Fruit fly (Drosophila melanogaster) whole organism, embryonic: ENCODE data around the gene Nph.

Source experiments
- Bdp1 ChIP-seq: fragments of 200-800 bp; sonication (Bioruptor generic); optimal IDR thresholded peaks from 3 replicates; lab custom pipeline; 2016; ENCODE audit warnings: missing biosample characterization, missing genetic modification characterization
- Bteb2 ChIP-seq: fragments of 200-800 bp; sonication (Bioruptor generic); optimal IDR thresholded peaks from 2 replicates; lab custom pipeline; 2016; ENCODE audit warnings: missing biosample characterization, missing genetic modification characterization
- CG10543 ChIP-seq: fragments of 200-800 bp; sonication (Bioruptor generic); optimal IDR thresholded peaks from 3 replicates; lab custom pipeline; 2017; ENCODE audit warnings: missing biosample characterization, mild to moderate bottlenecking, missing genetic modification characterization, moderate library complexity
- CG11085 ChIP-seq: fragments of 200-800 bp; sonication (Bioruptor generic); IDR thresholded peaks from 2 replicates; pipeline ENCODE4 v1.3.6; 2022; ENCODE audit warnings: missing biosample characterization, missing genetic modification characterization
- CG11504 ChIP-seq: fragments of 200-800 bp; sonication (Bioruptor generic); optimal IDR thresholded peaks from 3 replicates; lab custom pipeline; 2019; ENCODE audit warnings: missing biosample characterization, mild to moderate bottlenecking, missing genetic modification characterization, moderate library complexity
- CG11723 ChIP-seq: fragments of 200-800 bp; sonication (Bioruptor generic); optimal IDR thresholded peaks from 2 replicates; lab custom pipeline; 2017; ENCODE audit warnings: missing biosample characterization, mild to moderate bottlenecking, missing genetic modification characterization
- CG12071 ChIP-seq: fragments of 200-800 bp; sonication (Bioruptor generic); optimal IDR thresholded peaks from 3 replicates; lab custom pipeline; 2018; ENCODE audit warnings: missing biosample characterization, mild to moderate bottlenecking, missing genetic modification characterization
- CG2120 ChIP-seq: fragments of 200-800 bp; sonication (Bioruptor generic); optimal IDR thresholded peaks from 3 replicates; lab custom pipeline; 2016; ENCODE audit warnings: missing biosample characterization, missing genetic modification characterization
- CG2199 ChIP-seq: fragments of 200-800 bp; sonication (Bioruptor generic); IDR thresholded peaks from 3 replicates; pipeline ENCODE4 v1.3.6; 2022; ENCODE audit warnings: missing biosample characterization, missing genetic modification characterization
- CG2712 ChIP-seq: fragments of 200-800 bp; optimal IDR thresholded peaks from 3 replicates; lab custom pipeline; 2019; ENCODE audit warnings: missing biosample characterization, mild to moderate bottlenecking, missing genetic modification characterization, moderate library complexity
- CG31441 ChIP-seq: fragments of 200-800 bp; sonication (Bioruptor generic); IDR thresholded peaks from 2 replicates; pipeline ENCODE4 v1.3.6; 2022; ENCODE audit warnings: missing biosample characterization, missing genetic modification characterization
- CG3407 ChIP-seq: fragments of 200-800 bp; sonication (Bioruptor generic); optimal IDR thresholded peaks from 2 replicates; lab custom pipeline; 2018; ENCODE audit warnings: missing biosample characterization, mild to moderate bottlenecking, missing genetic modification characterization
- CG7556 ChIP-seq: fragments of 200-800 bp; sonication (Bioruptor generic); optimal IDR thresholded peaks from 2 replicates; lab custom pipeline; 2017; ENCODE audit warnings: missing biosample characterization, mild to moderate bottlenecking, missing genetic modification characterization
- CG7839 ChIP-seq: fragments of 200-800 bp; sonication (Bioruptor generic); optimal IDR thresholded peaks from 3 replicates; lab custom pipeline; 2018; ENCODE audit warnings: missing biosample characterization, mild to moderate bottlenecking, missing genetic modification characterization, moderate library complexity
- CG8388 ChIP-seq: fragments of 200-800 bp; sonication (Bioruptor generic); optimal IDR thresholded peaks from 2 replicates; lab custom pipeline; 2019; ENCODE audit warnings: missing biosample characterization, mild to moderate bottlenecking, missing genetic modification characterization, moderate library complexity
- CG9817 ChIP-seq: fragments of 200-800 bp; sonication (Bioruptor generic); optimal IDR thresholded peaks from 2 replicates; lab custom pipeline; 2018; ENCODE audit warnings: missing biosample characterization, mild to moderate bottlenecking, missing genetic modification characterization, moderate library complexity
- CG9932 ChIP-seq: fragments of 200-800 bp; sonication (Bioruptor generic); IDR thresholded peaks from 2 replicates; pipeline ENCODE4 v1.3.6; 2022; ENCODE audit warnings: missing biosample characterization, missing genetic modification characterization
- CHES-1-like ChIP-seq: fragments of 200-800 bp; sonication (Bioruptor generic); optimal IDR thresholded peaks from 2 replicates; lab custom pipeline; 2016; ENCODE audit warnings: missing biosample characterization, missing genetic modification characterization
- CkIIα-i1 ChIP-seq: fragments of 200-800 bp; sonication (Bioruptor generic); IDR thresholded peaks from 2 replicates; pipeline ENCODE4 v1.3.6; 2022; ENCODE audit warnings: missing biosample characterization, missing genetic modification characterization
- Dref ChIP-seq: fragments of 200-800 bp; sonication (Bioruptor generic); IDR thresholded peaks from 2 replicates; pipeline ENCODE4 v1.3.6; 2022; ENCODE audit warnings: missing biosample characterization, missing genetic modification characterization
- Fer3 ChIP-seq: fragments of 200-800 bp; sonication (Bioruptor generic); optimal IDR thresholded peaks from 2 replicates; lab custom pipeline; 2018; ENCODE audit warnings: missing biosample characterization, mild to moderate bottlenecking, missing genetic modification characterization, moderate library complexity
- NFAT ChIP-seq: fragments of 200-800 bp; sonication (Bioruptor generic); IDR thresholded peaks from 2 replicates; pipeline ENCODE4 v1.3.6; 2022; ENCODE audit warnings: missing biosample characterization, missing genetic modification characterization
- Nf-YA ChIP-seq: fragments of 200-800 bp; sonication (Bioruptor generic); IDR thresholded peaks from 2 replicates; pipeline ENCODE4 v1.3.6; 2022; ENCODE audit warnings: missing biosample characterization, missing genetic modification characterization
- Side ChIP-seq: fragments of 200-800 bp; sonication (Bioruptor generic); optimal IDR thresholded peaks from 2 replicates; lab custom pipeline; 2016; ENCODE audit warnings: missing biosample characterization, missing genetic modification characterization
- Sin3A ChIP-seq: fragments of >200 bp; optimal IDR thresholded peaks from 2 replicates; lab custom pipeline; 2018
- Sox100B ChIP-seq: fragments of 200-800 bp; sonication (Bioruptor generic); optimal IDR thresholded peaks from 3 replicates; lab custom pipeline; 2018; ENCODE audit warnings: missing biosample characterization, mild to moderate bottlenecking, missing genetic modification characterization
- Sry-δ ChIP-seq: fragments of 200-800 bp; sonication (Bioruptor generic); optimal IDR thresholded peaks from 2 replicates; lab custom pipeline; 2016; ENCODE audit warnings: missing biosample characterization, missing genetic modification characterization
- ac ChIP-seq: fragments of 200-800 bp; sonication (Bioruptor generic); optimal IDR thresholded peaks from 3 replicates; lab custom pipeline; 2017; ENCODE audit warnings: missing biosample characterization, mild to moderate bottlenecking, missing genetic modification characterization
- amos ChIP-seq: fragments of 200-800 bp; sonication (Bioruptor generic); IDR thresholded peaks from 2 replicates; pipeline ENCODE4 v1.3.6; 2022; ENCODE audit warnings: missing biosample characterization, missing genetic modification characterization; ENCODE audit not compliant: partially characterized antibody
- aop ChIP-seq: fragments of 200-800 bp; sonication (Bioruptor generic); IDR thresholded peaks from 2 replicates; pipeline ENCODE4 v1.3.6; 2022; ENCODE audit warnings: missing biosample characterization, missing genetic modification characterization
- cato ChIP-seq: fragments of 200-800 bp; sonication (Bioruptor generic); optimal IDR thresholded peaks from 2 replicates; lab custom pipeline; 2016; ENCODE audit warnings: missing biosample characterization, missing genetic modification characterization, borderline replicate concordance
- dimm ChIP-seq: fragments of 200-800 bp; sonication (Bioruptor generic); IDR thresholded peaks from 2 replicates; pipeline ENCODE4 v1.3.6; 2022; ENCODE audit warnings: missing biosample characterization, missing genetic modification characterization
- ems ChIP-seq: fragments of 200-800 bp; sonication (Bioruptor generic); optimal IDR thresholded peaks from 3 replicates; lab custom pipeline; 2016; ENCODE audit warnings: missing biosample characterization, missing genetic modification characterization
- gro ChIP-seq: fragments of 200-800 bp; sonication (Bioruptor generic); optimal IDR thresholded peaks from 2 replicates; lab custom pipeline; 2016; ENCODE audit warnings: missing biosample characterization, missing genetic modification characterization
- hb ChIP-seq: fragments of 200-800 bp; sonication (Bioruptor generic); IDR thresholded peaks from 3 replicates; pipeline ENCODE4 v1.3.6; 2022; ENCODE audit warnings: missing biosample characterization, missing genetic modification characterization; ENCODE audit not compliant: partially characterized antibody
- inv ChIP-seq: fragments of 200-800 bp; sonication (Bioruptor generic); IDR thresholded peaks from 2 replicates; pipeline ENCODE4 v1.3.6; 2022; ENCODE audit warnings: missing biosample characterization, missing genetic modification characterization; ENCODE audit not compliant: partially characterized antibody
- jing ChIP-seq: fragments of 200-800 bp; sonication (Bioruptor generic); optimal IDR thresholded peaks from 2 replicates; lab custom pipeline; 2018; ENCODE audit warnings: missing biosample characterization, mild to moderate bottlenecking, missing genetic modification characterization
- lmd ChIP-seq: fragments of 200-800 bp; sonication (Bioruptor generic); IDR thresholded peaks from 2 replicates; pipeline ENCODE4 v1.3.6; 2022; ENCODE audit warnings: missing biosample characterization, missing genetic modification characterization
- nom ChIP-seq: fragments of 200-800 bp; sonication (Bioruptor generic); optimal IDR thresholded peaks from 2 replicates; lab custom pipeline; 2017; ENCODE audit warnings: missing biosample characterization, missing genetic modification characterization, mild to moderate bottlenecking, moderate library complexity, missing genetic modification reagents
- org-1 ChIP-seq: fragments of 200-800 bp; sonication (Bioruptor generic); optimal IDR thresholded peaks from 2 replicates; lab custom pipeline; 2017; ENCODE audit warnings: missing biosample characterization, missing genetic modification characterization
- pan ChIP-seq, 4 experiments: fragments of >200 bp in 3 of 4; fragments of 200-800 bp in 1 of 4; sonication (Bioruptor generic) in 1 of 4; optimal IDR thresholded peaks in 3 of 4; IDR thresholded peaks in 1 of 4; 2 replicates each; pipeline versions ENCODE4 v1.3.6 to Lab custom; 2017 to 2022; ENCODE audit warnings: missing biosample characterization in 2 of 4, missing genetic modification characterization in 2 of 4, mixed read lengths in 1 of 4
- seq ChIP-seq: fragments of 200-800 bp; sonication (Bioruptor generic); IDR thresholded peaks from 2 replicates; pipeline ENCODE4 v1.3.6; 2022; ENCODE audit warnings: missing biosample characterization, missing genetic modification characterization
- sim ChIP-seq: fragments of 200-800 bp; sonication (Bioruptor generic); IDR thresholded peaks from 2 replicates; pipeline ENCODE4 v1.3.6; 2022; ENCODE audit warnings: missing biosample characterization, missing genetic modification characterization
- sqz ChIP-seq: fragments of 200-800 bp; sonication (Bioruptor generic); optimal IDR thresholded peaks from 3 replicates; lab custom pipeline; 2018; ENCODE audit warnings: missing biosample characterization, mild to moderate bottlenecking, missing genetic modification characterization
- toy ChIP-seq: fragments of 200-800 bp; sonication (Bioruptor generic); IDR thresholded peaks from 2 replicates; pipeline ENCODE4 v1.3.6; 2022; ENCODE audit warnings: missing biosample characterization, missing genetic modification characterization
- trh ChIP-seq: fragments of 200-800 bp; sonication (Bioruptor generic); optimal IDR thresholded peaks from 2 replicates; lab custom pipeline; 2016; ENCODE audit warnings: missing biosample characterization, missing genetic modification characterization
- unc-4 ChIP-seq: fragments of 200-800 bp; sonication (Bioruptor generic); IDR thresholded peaks from 2 replicates; pipeline ENCODE4 v1.3.6; 2022; ENCODE audit warnings: missing biosample characterization, missing genetic modification characterization; ENCODE audit not compliant: partially characterized antibody
- zen ChIP-seq: fragments of 200-800 bp; sonication (Bioruptor generic); optimal IDR thresholded peaks from 3 replicates; lab custom pipeline; 2018; ENCODE audit warnings: missing biosample characterization, mild to moderate bottlenecking, missing genetic modification characterization, moderate library complexity

The Nph gene

dm6 chr3R:30046029-30047001 lies 41.7 kb upstream of the Nph start, which contains the start of the genes RpL32 and CG7943 (continued):
- TF ChIP-seq Sry-δ, result peak; percentile 100
- peak; percentile 90 for TF ChIP-seq org-1
- peak; percentile 88 for TF ChIP-seq aop (GFP tag; lab: Robert Waterston, UW)
- TF ChIP-seq toy (GFP tag; lab: Robert Waterston, UW), result peak; percentile 87
- TF ChIP-seq lmd (GFP tag; lab: Robert Waterston, UW), result peak; percentile 95
- TF ChIP-seq sim (GFP tag; lab: Robert Waterston, UW), result peak; percentile 81
- peak; percentile 97 for TF ChIP-seq CG10543 (GFP tag; lab: Kevin White, UChicago)
- TF ChIP-seq cato, result peak; percentile 74
- peak; percentile 98 for TF ChIP-seq Sin3A (lab: Kevin White, UChicago)
- TF ChIP-seq ems (GFP tag; lab: Kevin White, UChicago), result peak; percentile 97
- peak; percentile 54 for TF ChIP-seq ac
- TF ChIP-seq jing (GFP tag; lab: Kevin White, UChicago), result peak; percentile 66
- peak; percentile 87 for TF ChIP-seq CG11723
- TF ChIP-seq CG3407 (GFP tag; lab: Kevin White, UChicago), result peak; percentile 81
- TF ChIP-seq Bdp1 (GFP tag; lab: Kevin White, UChicago), result peak; percentile 80
- peak; percentile 89 for TF ChIP-seq Dref (GFP tag; lab: Robert Waterston, UW)
- TF ChIP-seq seq (GFP tag; lab: Robert Waterston, UW), result peak; percentile 95
- no peak; the same call in 1 of the 2 replicates for TF ChIP-seq NFAT
- TF ChIP-seq nom (GFP tag; lab: Kevin White, UChicago), result peak; percentile 85
- TF ChIP-seq amos (GFP tag; lab: Robert Waterston, UW), result peak; percentile 100
- TF ChIP-seq CG2712, result peak; percentile 92
- peak; percentile 91 for TF ChIP-seq CHES-1-like (GFP tag; lab: Kevin White, UChicago)
- TF ChIP-seq CG11085 (GFP tag; lab: Robert Waterston, UW), result peak; percentile 93
- TF ChIP-seq CG7556 (GFP tag; lab: Kevin White, UChicago), result peak; percentile 83
- peak; percentile 99 for TF ChIP-seq CG9932
- peak; percentile 82 for TF ChIP-seq CG8388 (GFP tag; lab: Kevin White, UChicago)
- TF ChIP-seq gro (GFP tag; lab: Kevin White, UChicago), result peak; percentile 98
- TF ChIP-seq CG11504 (tag; lab: Kevin White, UChicago), result peak; percentile 90
- 0 out of 2 replicates have a peak, but pooled peaks have one; percentile 57 for TF ChIP-seq CkIIα-i1
- TF ChIP-seq pan (optimal IDR thresholded peaks at IDR 0.05; lab: Kevin White, UChicago), result no peak
- peak in 1 of 2 experiments; percentile 96 for TF ChIP-seq pan (GFP tag; optimal IDR thresholded peaks at IDR 0.05 in 1 of 2, IDR thresholded peaks at IDR 0.05 in 1 of 2)
- peak; percentile 88 for TF ChIP-seq CG31441 (GFP tag; lab: Robert Waterston, UW)
- peak; percentile 85 for TF ChIP-seq CG7839 (tag; lab: Kevin White, UChicago)
- peak; percentile 100 for TF ChIP-seq inv (GFP tag; lab: Robert Waterston, UW)
- TF ChIP-seq dimm (GFP tag; lab: Robert Waterston, UW), result peak; percentile 86
- TF ChIP-seq Sox100B, result peak; percentile 92
- peak; percentile 91 for TF ChIP-seq zen
- TF ChIP-seq Side (GFP tag; lab: Kevin White, UChicago), result peak; percentile 97
- peak; percentile 79; the same call in 2 of the 3 replicates for TF ChIP-seq CG2199
- TF ChIP-seq hb (GFP tag; lab: Robert Waterston, UW), result peak; percentile 100
- peak; percentile 95 for TF ChIP-seq Fer3 (tag; lab: Kevin White, UChicago)
- peak; percentile 85 for TF ChIP-seq sqz
- peak; percentile 93 for TF ChIP-seq CG9817 (tag; lab: Kevin White, UChicago)
- peak; percentile 99 for TF ChIP-seq unc-4 (GFP tag; lab: Robert Waterston, UW)
- peak; percentile 92 for TF ChIP-seq CG2120 (GFP tag; lab: Kevin White, UChicago)
- peak; percentile 92 for TF ChIP-seq Bteb2
- peak; percentile 94 for TF ChIP-seq CG12071 (GFP tag; lab: Kevin White, UChicago)
- TF ChIP-seq trh (GFP tag; lab: Kevin White, UChicago), result peak; percentile 85
- peak; percentile 86 for TF ChIP-seq Nf-YA (GFP tag; lab: Robert Waterston, UW)
